Worm (Caenorhabditis elegans) whole organism, young adult: ENCODE data around the gene pyk-2.

Experiments
- B0035.1 ChIP-seq: sonication (generic microtip); optimal IDR thresholded peaks from 2 replicates; lab custom pipeline; 2016; ENCODE audit warnings: missing genetic modification characterization, mild to moderate bottlenecking, missing compliant biosample characterization, missing genotype, missing genetic modification reagents
- B0261.1 ChIP-seq: sonication (generic microtip); optimal IDR thresholded peaks from 2 replicates; lab custom pipeline; 2016; ENCODE audit warnings: mild to moderate bottlenecking, missing genetic modification characterization, moderate library complexity, missing compliant biosample characterization
- C06A6.2 ChIP-seq: fragments of 200-800 bp; sonication (Bioruptor generic); conservative IDR thresholded peaks from 2 replicates; pipeline ENCODE4 v1.3.6; 2022; ENCODE audit warnings: missing genetic modification characterization, missing compliant biosample characterization
- D2030.7 ChIP-seq: fragments of 200-800 bp; sonication (Bioruptor generic); IDR thresholded peaks from 2 replicates; pipeline ENCODE4 v1.3.6; 2022; ENCODE audit warnings: missing genetic modification reagents, missing genetic modification characterization, missing compliant biosample characterization
- F39B2.1 ChIP-seq: fragments of 200-800 bp; sonication (Bioruptor generic); IDR thresholded peaks from 2 replicates; pipeline ENCODE4 v1.3.6; 2022; ENCODE audit warnings: missing genetic modification reagents, missing genetic modification characterization, missing compliant biosample characterization
- F57A8.1 ChIP-seq: fragments of 200-800 bp; sonication (Bioruptor generic); optimal IDR thresholded peaks from 2 replicates; lab custom pipeline; 2018; ENCODE audit warnings: mild to moderate bottlenecking, missing genetic modification characterization, moderate library complexity, missing compliant biosample characterization
- F57C9.4 ChIP-seq: sonication (generic microtip); optimal IDR thresholded peaks from 2 replicates; lab custom pipeline; 2017; ENCODE audit warnings: mild to moderate bottlenecking, missing genetic modification characterization, missing compliant biosample characterization
- K12H6.12 ChIP-seq: fragments of 200-800 bp; sonication (Bioruptor generic); optimal IDR thresholded peaks from 2 replicates; lab custom pipeline; 2018; ENCODE audit warnings: mild to moderate bottlenecking, missing genetic modification characterization, missing compliant biosample characterization
- ZK185.1 ChIP-seq: sonication (generic microtip); optimal IDR thresholded peaks from 2 replicates; lab custom pipeline; 2016; ENCODE audit warnings: mild to moderate bottlenecking, missing genetic modification characterization, missing compliant biosample characterization; ENCODE audit not compliant: poor library complexity, severe bottlenecking
- aptf-2 ChIP-seq: fragments of 200-800 bp; sonication (Bioruptor generic); conservative IDR thresholded peaks from 2 replicates; pipeline ENCODE4 v1.3.6; 2022; ENCODE audit warnings: missing genetic modification reagents, missing genetic modification characterization, missing compliant biosample characterization
- ceh-100 ChIP-seq: fragments of 200-800 bp; sonication (Bioruptor generic); IDR thresholded peaks from 2 replicates; pipeline ENCODE4 v1.3.6; 2022; ENCODE audit warnings: missing genetic modification reagents, missing genetic modification characterization, missing compliant biosample characterization
- ceh-58 ChIP-seq: fragments of 200-800 bp; sonication (Bioruptor generic); IDR thresholded peaks from 2 replicates; pipeline ENCODE4 v1.3.6; 2022; ENCODE audit warnings: missing genetic modification characterization, missing compliant biosample characterization
- die-1 ChIP-seq: sonication (generic microtip); optimal IDR thresholded peaks from 2 replicates; lab custom pipeline; 2016; ENCODE audit warnings: missing genotype, mild to moderate bottlenecking, missing genetic modification characterization, missing compliant biosample characterization
- dox-1 ChIP-seq: fragments of 200-800 bp; sonication (Bioruptor generic); IDR thresholded peaks from 2 replicates; pipeline ENCODE4 v1.3.6; 2022; ENCODE audit warnings: missing genetic modification reagents, missing genetic modification characterization, missing compliant biosample characterization
- dpl-1 ChIP-seq: fragments of 150-350 bp; optimal IDR thresholded peaks from 2 replicates; lab custom pipeline; 2014; ENCODE audit warnings: missing biosample characterization, missing genetic modification reagents, missing genetic modification characterization
- efl-1 ChIP-seq: fragments of 150-350 bp; optimal IDR thresholded peaks from 2 replicates; lab custom pipeline; 2014; ENCODE audit warnings: missing biosample characterization, missing genetic modification reagents, missing genetic modification characterization
- egl-18 ChIP-seq: fragments of 200-800 bp; sonication (Bioruptor generic); IDR thresholded peaks from 2 replicates; pipeline ENCODE4 v1.3.6; 2022; ENCODE audit warnings: missing genetic modification reagents, missing genetic modification characterization, missing compliant biosample characterization
- ets-4 ChIP-seq: fragments of 200-800 bp; sonication (Bioruptor generic); optimal IDR thresholded peaks from 2 replicates; lab custom pipeline; 2018; ENCODE audit warnings: mild to moderate bottlenecking, missing genetic modification characterization, missing compliant biosample characterization
- fkh-3 ChIP-seq: sonication (generic microtip); optimal IDR thresholded peaks from 2 replicates; lab custom pipeline; 2016; ENCODE audit warnings: mild to moderate bottlenecking, missing genetic modification characterization, missing compliant biosample characterization
- hlh-12 ChIP-seq: sonication (generic microtip); optimal IDR thresholded peaks from 2 replicates; lab custom pipeline; 2016; ENCODE audit warnings: missing genetic modification characterization, missing compliant biosample characterization
- hlh-26 ChIP-seq: fragments of 200-800 bp; sonication (Bioruptor generic); conservative IDR thresholded peaks from 2 replicates; pipeline ENCODE4 v1.3.6; 2022; ENCODE audit warnings: missing genetic modification reagents, missing genetic modification characterization, missing compliant biosample characterization
- let-526 ChIP-seq: fragments of 200-800 bp; sonication (Bioruptor generic); IDR thresholded peaks from 2 replicates; pipeline ENCODE4 v1.3.6; 2022; ENCODE audit warnings: missing genetic modification reagents, missing genetic modification characterization, missing compliant biosample characterization
- let-607 ChIP-seq, 2 experiments: fragments of 200-800 bp in 1 of 2; sonication (Bioruptor generic) in 1 of 2; sonication (generic microtip) in 1 of 2; optimal IDR thresholded peaks; 2 replicates each; lab custom pipeline; 2016 to 2018; ENCODE audit warnings: mild to moderate bottlenecking in 2 of 2, missing compliant biosample characterization in 2 of 2, missing genetic modification characterization in 2 of 2, moderate library complexity in 2 of 2, missing genotype in 1 of 2
- lir-1 ChIP-seq: fragments of 200-800 bp; sonication (Bioruptor generic); conservative IDR thresholded peaks from 2 replicates; pipeline ENCODE4 v1.3.6; 2022; ENCODE audit warnings: missing genetic modification reagents, missing genetic modification characterization, missing compliant biosample characterization
- madf-10 ChIP-seq: sonication (generic microtip); optimal IDR thresholded peaks from 2 replicates; lab custom pipeline; 2016; ENCODE audit warnings: mild to moderate bottlenecking, missing genetic modification characterization, missing compliant biosample characterization
- madf-3 ChIP-seq: fragments of 200-800 bp; sonication (Bioruptor generic); IDR thresholded peaks from 2 replicates; pipeline ENCODE4 v1.3.6; 2022; ENCODE audit warnings: missing genetic modification reagents, missing genetic modification characterization, missing compliant biosample characterization
- madf-8 ChIP-seq: fragments of 200-800 bp; sonication (Bioruptor generic); conservative IDR thresholded peaks from 2 replicates; pipeline ENCODE4 v1.3.6; 2022; ENCODE audit warnings: missing genetic modification reagents, missing genetic modification characterization, missing compliant biosample characterization
- nfya-1 ChIP-seq: sonication (generic microtip); optimal IDR thresholded peaks from 2 replicates; lab custom pipeline; 2017; ENCODE audit warnings: antibody characterized with exemption, missing compliant biosample characterization, missing genetic modification characterization, borderline replicate concordance; ENCODE audit not compliant: insufficient read depth
- nfya-2 ChIP-seq: fragments of 200-800 bp; sonication (Bioruptor generic); IDR thresholded peaks from 2 replicates; pipeline ENCODE4 v1.3.6; 2022; ENCODE audit warnings: missing genetic modification reagents, missing genetic modification characterization, missing compliant biosample characterization
- nhr-80 ChIP-seq: sonication (generic microtip); optimal IDR thresholded peaks from 2 replicates; lab custom pipeline; 2016; ENCODE audit warnings: missing genetic modification characterization, missing compliant biosample characterization
- repo-1 ChIP-seq: sonication (generic microtip); optimal IDR thresholded peaks from 2 replicates; lab custom pipeline; 2017; ENCODE audit warnings: mild to moderate bottlenecking, missing genetic modification characterization, missing compliant biosample characterization
- snpc-1.3 ChIP-seq: sonication (generic microtip); optimal IDR thresholded peaks from 2 replicates; lab custom pipeline; 2017; ENCODE audit warnings: missing genetic modification characterization, mild to moderate bottlenecking, missing compliant biosample characterization, antibody characterized with exemption, moderate library complexity, missing genotype, missing genetic modification reagents; ENCODE audit not compliant: insufficient read depth
- snpc-3.4 ChIP-seq: sonication (generic microtip); optimal IDR thresholded peaks from 2 replicates; lab custom pipeline; 2017; ENCODE audit warnings: missing genetic modification characterization, mild to moderate bottlenecking, missing compliant biosample characterization, antibody characterized with exemption, moderate library complexity, missing genotype, missing genetic modification reagents
- snpc-4 ChIP-seq, 5 experiments: fragments of 150-350 bp in 1 of 5; sonication (generic microtip) in 4 of 5; optimal IDR thresholded peaks; 2 replicates each; lab custom pipeline; 2014 to 2018; ENCODE audit warnings: missing genetic modification characterization in 5 of 5, missing biosample characterization in 3 of 5, antibody characterized with exemption in 2 of 5, mild to moderate bottlenecking in 2 of 5, missing compliant biosample characterization in 2 of 5, missing genotype in 2 of 5, moderate library complexity in 2 of 5, missing genetic modification reagents in 1 of 5
- somi-1 ChIP-seq: fragments of 200-800 bp; sonication (Bioruptor generic); optimal IDR thresholded peaks from 2 replicates; lab custom pipeline; 2018; ENCODE audit warnings: mild to moderate bottlenecking, missing genetic modification characterization, missing compliant biosample characterization
- unc-62 ChIP-seq: fragments of 150-350 bp; optimal IDR thresholded peaks from 2 replicates; lab custom pipeline; 2014; ENCODE audit warnings: missing biosample characterization, missing genetic modification reagents, missing genetic modification characterization
- xnd-1 ChIP-seq: sonication (generic microtip); optimal IDR thresholded peaks from 2 replicates; lab custom pipeline; 2016; ENCODE audit warnings: missing genotype, missing genetic modification reagents, missing genetic modification characterization, missing compliant biosample characterization
- ztf-22 ChIP-seq: fragments of 200-800 bp; sonication (Bioruptor generic); optimal IDR thresholded peaks from 2 replicates; lab custom pipeline; 2018; ENCODE audit warnings: mild to moderate bottlenecking, missing genetic modification characterization, moderate library complexity, missing compliant biosample characterization
- ztf-25 ChIP-seq: fragments of 200-800 bp; sonication (Bioruptor generic); IDR thresholded peaks from 2 replicates; pipeline ENCODE4 v1.3.6; 2022; ENCODE audit warnings: missing genetic modification reagents, missing genetic modification characterization, missing compliant biosample characterization
- ztf-3 ChIP-seq: fragments of 200-800 bp; sonication (Bioruptor generic); optimal IDR thresholded peaks from 2 replicates; lab custom pipeline; 2018; ENCODE audit warnings: mild to moderate bottlenecking, missing genetic modification characterization, missing compliant biosample characterization

The pyk-2 gene

ce11 chrIV:10935853-10936491, 26.3 kb downstream of the pyk-2 start, which contains the start of gene lgg-2 (continued):
- TF ChIP-seq nfya-1 (tag; lab: Kevin White, UChicago) (no peak), C06A6.2 (peak; percentile 90), B0261.1 (tag; lab: Kevin White, UChicago) (peak; percentile 9), ets-4 (peak; percentile 48), ZK185.1 (tag; lab: Kevin White, UChicago) (peak; percentile 69), F39B2.1 (GFP tag; lab: Robert Waterston, UW) (no peak), ceh-100 (GFP tag; lab: Robert Waterston, UW) (peak; percentile 50), K12H6.12 (peak; percentile 68), repo-1 (tag; lab: Kevin White, UChicago) (peak; percentile 47), D2030.7 (no peak), aptf-2 (GFP tag; lab: Robert Waterston, UW) (no peak), snpc-4 (GFP tag; optimal IDR thresholded peaks at IDR 0.05; lab: Kevin White, UChicago) (no peak), snpc-4 (tag; optimal IDR thresholded peaks at IDR 0.05; lab: Kevin White, UChicago) (peak in 3 of 4 experiments; percentile 25 to 71 (median 67)), hlh-26 (GFP tag; lab: Robert Waterston, UW) (no peak), madf-10 (tag; lab: Kevin White, UChicago) (peak; percentile 85), xnd-1 (tag; lab: Kevin White, UChicago) (no peak), dpl-1 (GFP tag; lab: Kevin White, UChicago) (no peak), fkh-3 (tag; lab: Kevin White, UChicago) (no peak), efl-1 (no peak), ztf-22 (GFP tag; lab: Kevin White, UChicago) (peak; percentile 87), egl-18 (no peak), ztf-25 (GFP tag; lab: Robert Waterston, UW) (no peak), madf-8 (no peak), F57A8.1 (GFP tag; lab: Kevin White, UChicago) (no peak), nfya-2 (GFP tag; lab: Robert Waterston, UW) (no peak), unc-62 (GFP tag; lab: Kevin White, UChicago) (peak; percentile 68), somi-1 (GFP tag; lab: Kevin White, UChicago) (peak; percentile 95), die-1 (peak; percentile 21), lir-1 (GFP tag; lab: Robert Waterston, UW) (0 out of 2 replicates have a peak, but pooled peaks have one; percentile 7), F57C9.4 (tag; lab: Kevin White, UChicago) (no peak), ztf-3 (GFP tag; lab: Kevin White, UChicago) (peak; percentile 40), snpc-1.3 (tag; lab: Kevin White, UChicago) (no peak), dox-1 (GFP tag; lab: Robert Waterston, UW) (peak; percentile 76), snpc-3.4 (tag; lab: Kevin White, UChicago) (no peak), B0035.1 (tag; lab: Kevin White, UChicago) (peak; percentile 35), nhr-80 (peak; percentile 92), ceh-58 (GFP tag; lab: Robert Waterston, UW) (no peak), let-607 (tag; optimal IDR thresholded peaks at IDR 0.05; lab: Kevin White, UChicago) (peak; percentile 69 to 87), madf-3 (GFP tag; lab: Robert Waterston, UW) (0 out of 2 replicates have a peak, but pooled peaks have one; percentile 64), let-526 (GFP tag; lab: Robert Waterston, UW) (peak; percentile 28; the same call in 1 of the 2 replicates), hlh-12 (no peak)
